Worm (Caenorhabditis elegans): Measurements from ENCODE around the gene C05B5.8.

ce11 chrIII:9984604-9985003, 22.0 kb downstream of the C05B5.8 start:
- no peak for TF ChIP-seq daf-12 (tag; optimal IDR thresholded peaks at IDR 0.05)
- TF ChIP-seq lsy-2 (tag; optimal IDR thresholded peaks at IDR 0.05) = no peak
- no peak for TF ChIP-seq unc-39 (tag; optimal IDR thresholded peaks at IDR 0.05)
- TF ChIP-seq nhr-6 (tag; optimal IDR thresholded peaks at IDR 0.05) = no peak
- TF ChIP-seq ces-1 (GFP tag; optimal IDR thresholded peaks at IDR 0.05) = no peak
- no peak for TF ChIP-seq ztf-11 (tag; optimal IDR thresholded peaks at IDR 0.05)
- no peak for TF ChIP-seq pha-4 (GFP tag; IDR thresholded peaks at IDR 0.05)
- no peak for TF ChIP-seq pha-4 (tag; optimal IDR thresholded peaks at IDR 0.05)
